Worm (Caenorhabditis elegans) whole organism, midembryonic: Measurements from ENCODE around the gene B0462.5.

ENCODE experiments used
- T22C8.4 ChIP-seq: fragments of 200-800 bp; sonication (Bioruptor generic); IDR thresholded peaks from 2 replicates; pipeline ENCODE4 v1.3.6; 2022; ENCODE audit warnings: missing genetic modification characterization, missing compliant biosample characterization
- cog-1 ChIP-seq: sonication (generic microtip); optimal IDR thresholded peaks from 2 replicates; lab custom pipeline; 2016; ENCODE audit warnings: missing genetic modification characterization, missing compliant biosample characterization
- flt-1 ChIP-seq: fragments of 200-800 bp; sonication (Bioruptor generic); IDR thresholded peaks from 2 replicates; pipeline ENCODE4 v1.3.6; 2022; ENCODE audit warnings: missing genetic modification characterization, missing compliant biosample characterization
- klf-2 ChIP-seq: fragments of 200-800 bp; sonication (Bioruptor generic); conservative IDR thresholded peaks from 2 replicates; pipeline ENCODE4 v1.3.6; 2022; ENCODE audit warnings: missing genetic modification reagents, missing genetic modification characterization, missing compliant biosample characterization
- med-1 ChIP-seq: sonication (generic microtip); optimal IDR thresholded peaks from 2 replicates; lab custom pipeline; 2017; ENCODE audit warnings: missing genetic modification characterization, mild to moderate bottlenecking, missing compliant biosample characterization, antibody characterized with exemption, missing genetic modification reagents; ENCODE audit not compliant: insufficient read depth
- ref-1 ChIP-seq: fragments of 200-800 bp; sonication (Bioruptor generic); conservative IDR thresholded peaks from 2 replicates; pipeline ENCODE4 v1.3.6; 2022; ENCODE audit warnings: missing genetic modification reagents, missing genetic modification characterization, missing compliant biosample characterization
- tab-1 ChIP-seq: fragments of 200-800 bp; sonication (Bioruptor generic); IDR thresholded peaks from 2 replicates; pipeline ENCODE4 v1.3.6; 2022; ENCODE audit warnings: missing genetic modification characterization, missing compliant biosample characterization
- ztf-23 ChIP-seq: fragments of 200-800 bp; sonication (Bioruptor generic); IDR thresholded peaks from 2 replicates; pipeline ENCODE4 v1.3.6; 2022; ENCODE audit warnings: missing genetic modification reagents, missing genetic modification characterization, missing compliant biosample characterization
- ztf-29 ChIP-seq: fragments of 200-800 bp; sonication (Bioruptor generic); IDR thresholded peaks from 2 replicates; pipeline ENCODE4 v1.3.6; 2022; ENCODE audit warnings: missing genetic modification reagents, missing genetic modification characterization, missing compliant biosample characterization

B0462.5 gene

ce11 chrV:18299313-18299712 lies 23.8 kb downstream of the B0462.5 start:
- TF ChIP-seq ztf-23 (no peak), ztf-29 (GFP tag; lab: Robert Waterston, UW) (no peak), ref-1 (GFP tag; lab: Robert Waterston, UW) (no peak), med-1 (GFP tag; lab: Kevin White, UChicago) (no peak), cog-1 (no peak), flt-1 (GFP tag; lab: Robert Waterston, UW) (no peak), tab-1 (no peak), T22C8.4 (GFP tag; lab: Robert Waterston, UW) (no peak), klf-2 (GFP tag; lab: Robert Waterston, UW) (no peak)

ce11 chrV:18298506-18298905 lies 24.6 kb downstream of the B0462.5 start, which contains the start of gene Y51A2A.5:
Y51A2A.5 (plus strand) TSS chrV:18298806.
- no peak for TF ChIP-seq ztf-23
- TF ChIP-seq T22C8.4 (GFP tag; lab: Robert Waterston, UW): no peak
- no peak for TF ChIP-seq cog-1
- no peak for TF ChIP-seq ztf-29 (GFP tag; lab: Robert Waterston, UW)
- TF ChIP-seq tab-1: no peak
- TF ChIP-seq klf-2 (GFP tag; lab: Robert Waterston, UW): no peak
- TF ChIP-seq flt-1 (GFP tag; lab: Robert Waterston, UW): no peak
- TF ChIP-seq ref-1 (GFP tag; lab: Robert Waterston, UW): no peak
- TF ChIP-seq med-1 (GFP tag; lab: Kevin White, UChicago): no peak

- TF ChIP-seq cog-1 (no peak), flt-1 (GFP tag; lab: Robert Waterston, UW) (no peak), ref-1 (GFP tag; lab: Robert Waterston, UW) (no peak), klf-2 (GFP tag; lab: Robert Waterston, UW) (no peak), T22C8.4 (GFP tag; lab: Robert Waterston, UW) (no peak), ztf-29 (GFP tag; lab: Robert Waterston, UW) (no peak), ztf-23 (no peak), tab-1 (no peak), med-1 (GFP tag; lab: Kevin White, UChicago) (no peak)
These were observed 30.8 kb downstream of the B0462.5 start, which contains the start of gene Y51A2A.12 for ce11 chrV:18292295-18292694. Y51A2A.12 (plus strand) TSS chrV:18292595.

- no peak for TF ChIP-seq T22C8.4 (GFP tag; lab: Robert Waterston, UW)
- TF ChIP-seq flt-1 (GFP tag; lab: Robert Waterston, UW): no peak
- TF ChIP-seq ztf-29 (GFP tag; lab: Robert Waterston, UW): no peak
- TF ChIP-seq ref-1 (GFP tag; lab: Robert Waterston, UW): no peak
- no peak for TF ChIP-seq klf-2 (GFP tag; lab: Robert Waterston, UW)
- no peak for TF ChIP-seq med-1 (GFP tag; lab: Kevin White, UChicago)
- no peak for TF ChIP-seq cog-1
- TF ChIP-seq ztf-23: no peak
- no peak for TF ChIP-seq tab-1
These were observed 32.5 kb downstream of the B0462.5 start, which contains the start of gene Y51A2A.4 for ce11 chrV:18290642-18291041. Y51A2A.4 (plus strand) TSS chrV:18290942.

- TF ChIP-seq cog-1: no peak
- TF ChIP-seq ref-1 (GFP tag; lab: Robert Waterston, UW): no peak
- TF ChIP-seq tab-1: no peak
- no peak for TF ChIP-seq klf-2 (GFP tag; lab: Robert Waterston, UW)
- no peak for TF ChIP-seq flt-1 (GFP tag; lab: Robert Waterston, UW)
- no peak for TF ChIP-seq ztf-23
- TF ChIP-seq T22C8.4 (GFP tag; lab: Robert Waterston, UW): no peak
- no peak for TF ChIP-seq ztf-29 (GFP tag; lab: Robert Waterston, UW)
- TF ChIP-seq med-1 (GFP tag; lab: Kevin White, UChicago): no peak
These were observed 40.5 kb downstream of the B0462.5 start, which contains the start of gene clec-247 for ce11 chrV:18282597-18282996. clec-247 (plus strand) TSS chrV:18282897.

- TF ChIP-seq ref-1 (GFP tag; lab: Robert Waterston, UW) (no peak), T22C8.4 (GFP tag; lab: Robert Waterston, UW) (no peak), ztf-23 (no peak), flt-1 (GFP tag; lab: Robert Waterston, UW) (no peak), cog-1 (no peak), ztf-29 (GFP tag; lab: Robert Waterston, UW) (no peak), klf-2 (GFP tag; lab: Robert Waterston, UW) (no peak), med-1 (GFP tag; lab: Kevin White, UChicago) (no peak), tab-1 (no peak)
These were observed 42.4 kb downstream of the B0462.5 start, which contains the start of gene Y51A2A.16 for ce11 chrV:18280778-18281177. Y51A2A.16 (minus strand) TSS chrV:18280878.
